Worm (Caenorhabditis elegans) whole organism, L2 larva: ENCODE measurements around the gene mrps-12.

Experiments
- elt-3 ChIP-seq: sonication (generic microtip); optimal IDR thresholded peaks from 2 replicates; lab custom pipeline; 2017; ENCODE audit warnings: missing biosample characterization, missing genetic modification characterization
- lin-13 ChIP-seq: fragments of 150-350 bp; optimal IDR thresholded peaks from 2 replicates; lab custom pipeline; 2014; ENCODE audit warnings: missing biosample characterization, missing genetic modification reagents, missing genetic modification characterization
- sem-4 ChIP-seq: fragments of 150-350 bp; optimal IDR thresholded peaks from 2 replicates; lab custom pipeline; 2014; ENCODE audit warnings: missing biosample characterization, missing genetic modification reagents, missing genetic modification characterization
- snpc-4 ChIP-seq: fragments of 150-350 bp; optimal IDR thresholded peaks from 2 replicates; lab custom pipeline; 2014; ENCODE audit warnings: missing biosample characterization, missing genetic modification characterization

- TF ChIP-seq snpc-4 (tag; lab: Kevin White, UChicago) (no peak), sem-4 (tag; lab: Kevin White, UChicago) (peak; percentile 30), lin-13 (GFP tag; lab: Kevin White, UChicago) (peak; percentile 55), elt-3 (tag; lab: Kevin White, UChicago) (no peak)
Observed at ce11 chrV:20828820-20829219, 9.1 kb upstream of the mrps-12 start, which contains the start of gene sbt-1.
